Worm (Caenorhabditis elegans): ENCODE measurements around the gene snpc-3.4.

Gene snpc-3.4

DNA sequence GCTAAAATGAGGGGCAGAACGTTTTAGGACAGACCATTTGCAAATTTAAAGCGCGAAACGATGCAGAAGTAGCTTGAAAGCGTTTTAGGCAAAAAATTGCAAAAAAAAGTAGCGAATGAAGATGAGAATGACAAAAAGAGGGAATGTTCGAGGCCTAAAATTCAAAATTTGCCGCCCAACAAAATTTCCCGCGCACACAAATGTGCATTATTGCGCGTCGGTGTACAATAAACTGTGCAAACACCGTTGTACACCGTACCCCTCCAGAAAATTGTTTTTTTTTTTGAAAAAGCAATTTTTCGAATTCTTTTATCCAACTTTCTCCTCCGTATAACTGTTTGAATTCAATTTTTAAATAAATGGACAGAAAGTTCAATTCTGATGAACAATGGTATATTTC lies at the start of gene snpc-3.4 (continued):
- TF ChIP-seq ZK185.1 (tag; optimal IDR thresholded peaks at IDR 0.05; ENCODE audit: poor library complexity, severe bottlenecking) (peak; percentile 9), B0261.1 (tag; optimal IDR thresholded peaks at IDR 0.05) (no peak), Y95B8A.8 (GFP tag; IDR thresholded peaks at IDR 0.05) (peak; percentile 95), ets-4 (GFP tag; optimal IDR thresholded peaks at IDR 0.05) (no peak), nhr-179 (tag; optimal IDR thresholded peaks at IDR 0.05) (no peak), ztf-3 (GFP tag; optimal IDR thresholded peaks at IDR 0.05) (no peak), aptf-2 (GFP tag; conservative IDR thresholded peaks at IDR 0.05) (no peak), mes-4 (tag; optimal IDR thresholded peaks at IDR 0.05) (no peak), rpc-1 (optimal IDR thresholded peaks at IDR 0.05) (peak; percentile 9), rpc-1 (tag; optimal IDR thresholded peaks at IDR 0.05) (no peak), F52B5.7 (tag; optimal IDR thresholded peaks at IDR 0.05) (no peak), dox-1 (GFP tag; IDR thresholded peaks at IDR 0.05) (peak; percentile 92), ceh-79 (tag; optimal IDR thresholded peaks at IDR 0.05) (no peak), F39B2.1 (GFP tag; IDR thresholded peaks at IDR 0.05) (no peak), dpff-1 (tag; optimal IDR thresholded peaks at IDR 0.05) (no peak), him-1 (tag; optimal IDR thresholded peaks at IDR 0.05) (no peak), bed-2 (GFP tag; IDR thresholded peaks at IDR 0.05) (0 out of 2 replicates have a peak, but pooled peaks have one; percentile 30), ceh-100 (GFP tag; IDR thresholded peaks at IDR 0.05) (peak; percentile 61; the same call in 1 of the 2 replicates), pha-4 (tag; optimal IDR thresholded peaks at IDR 0.05) (no peak), B0035.1 (tag; optimal IDR thresholded peaks at IDR 0.05) (no peak), tbp1 (GFP tag; optimal IDR thresholded peaks at IDR 0.05) (peak; percentile 65), D2030.7 (GFP tag; IDR thresholded peaks at IDR 0.05) (peak; percentile 98), lsy-27 (tag; optimal IDR thresholded peaks at IDR 0.05; ENCODE audit: borderline replicate concordance, insufficient read depth) (no peak), F10E7.11 (tag; optimal IDR thresholded peaks at IDR 0.05) (no peak), efl-1 (GFP tag; optimal IDR thresholded peaks at IDR 0.05) (peak; percentile 99), egrh-3 (GFP tag; IDR thresholded peaks at IDR 0.05) (0 out of 2 replicates have a peak, but pooled peaks have one; percentile 16), B0336.3 (GFP tag; IDR thresholded peaks at IDR 0.05) (peak; percentile 84), tbx-9 (tag; optimal IDR thresholded peaks at IDR 0.05; ENCODE audit: borderline replicate concordance) (no peak), B0019.2 (GFP tag; conservative IDR thresholded peaks at IDR 0.05) (peak; percentile 97), egl-18 (GFP tag; IDR thresholded peaks at IDR 0.05) (0 out of 2 replicates have a peak, but pooled peaks have one; percentile 7)

DNA sequence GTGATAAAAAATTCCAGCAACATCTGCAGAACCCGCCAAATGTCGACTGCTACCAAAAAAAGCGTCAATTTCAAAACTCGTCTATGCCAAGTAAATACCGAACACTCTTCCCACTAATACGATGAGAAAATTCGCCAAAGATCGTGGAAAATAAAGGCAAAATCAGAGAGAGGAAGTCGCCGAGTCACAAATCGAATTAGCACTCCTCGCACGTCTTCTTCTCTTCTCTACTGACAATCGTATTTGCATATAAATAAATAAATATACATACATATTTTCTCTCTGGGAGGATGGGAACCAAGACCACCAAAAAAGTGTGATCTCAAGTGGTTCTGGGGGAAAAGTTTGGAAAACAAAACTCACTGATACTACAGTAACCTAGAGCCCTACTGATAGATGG lies 49.4 kb upstream of the snpc-3.4 start:
- TF ChIP-seq ama-1 (optimal IDR thresholded peaks at IDR 0.05): no peak
- TF ChIP-seq ama-1 (GFP tag; optimal IDR thresholded peaks at IDR 0.05): no peak
- no peak for TF ChIP-seq madf-6 (GFP tag; IDR thresholded peaks at IDR 0.05)
- TF ChIP-seq F22D6.2 (tag; optimal IDR thresholded peaks at IDR 0.05): no peak
- no peak for TF ChIP-seq rpc-1 (optimal IDR thresholded peaks at IDR 0.05)
- TF ChIP-seq rpc-1 (tag; optimal IDR thresholded peaks at IDR 0.05): no peak
- TF ChIP-seq rec-8 (tag; optimal IDR thresholded peaks at IDR 0.05): no peak
- TF ChIP-seq him-1 (tag; optimal IDR thresholded peaks at IDR 0.05): no peak
- TF ChIP-seq nhr-90 (tag; optimal IDR thresholded peaks at IDR 0.05): no peak
- TF ChIP-seq snpc-1.3 (tag; optimal IDR thresholded peaks at IDR 0.05; ENCODE audit: insufficient read depth): no peak
- TF ChIP-seq attf-3 (GFP tag; conservative IDR thresholded peaks at IDR 0.05): no peak
- TF ChIP-seq F57C9.4 (tag; optimal IDR thresholded peaks at IDR 0.05): no peak
- TF ChIP-seq efl-1 (GFP tag; optimal IDR thresholded peaks at IDR 0.05): no peak
- TF ChIP-seq ztf-3 (GFP tag; optimal IDR thresholded peaks at IDR 0.05): no peak

Measured in whole organism, young adult.